Fruit fly (Drosophila melanogaster) whole organism, wandering third instar larva: Measurements from ENCODE around the gene PH4alphaSG2.

Source experiments
- Abd-B ChIP-seq: fragments of >200 bp; optimal IDR thresholded peaks from 2 replicates; lab custom pipeline; 2017; ENCODE audit warnings: missing biosample characterization, missing genetic modification characterization
- CG32264 ChIP-seq: fragments of 200-800 bp; sonication (Bioruptor generic); optimal IDR thresholded peaks from 2 replicates; lab custom pipeline; 2016; ENCODE audit warnings: missing biosample characterization, missing genetic modification characterization
- CG9705 ChIP-seq: fragments of 200-800 bp; sonication (Bioruptor generic); optimal IDR thresholded peaks from 2 replicates; lab custom pipeline; 2018; ENCODE audit warnings: missing biosample characterization, mild to moderate bottlenecking, missing genetic modification characterization
- CrebA ChIP-seq: fragments of 200-800 bp; sonication (Bioruptor generic); optimal IDR thresholded peaks from 2 replicates; lab custom pipeline; 2016; ENCODE audit warnings: missing biosample characterization, mild to moderate bottlenecking, missing genetic modification characterization, borderline replicate concordance
- Dfd ChIP-seq: fragments of >200 bp; optimal IDR thresholded peaks from 2 replicates; lab custom pipeline; 2017; ENCODE audit warnings: missing biosample characterization, missing genetic modification characterization
- Dif ChIP-seq: fragments of 200-275, 200-300 bp; sonication (Bioruptor generic); optimal IDR thresholded peaks from 2 replicates; lab custom pipeline; 2018; ENCODE audit warnings: missing biosample characterization, missing genetic modification characterization; ENCODE audit not compliant: partially characterized antibody
- GATAd ChIP-seq: sonication (Bioruptor generic); optimal IDR thresholded peaks from 2 replicates; lab custom pipeline; 2016; ENCODE audit warnings: missing biosample characterization, missing genetic modification characterization
- HLH106 ChIP-seq: fragments of 200-800 bp; optimal IDR thresholded peaks from 3 replicates; lab custom pipeline; 2019; ENCODE audit warnings: missing biosample characterization, mild to moderate bottlenecking, missing genetic modification characterization, moderate library complexity
- Hnf4 ChIP-seq: fragments of 200-800 bp; sonication (Bioruptor generic); optimal IDR thresholded peaks from 2 replicates; lab custom pipeline; 2016; ENCODE audit warnings: missing biosample characterization, mild to moderate bottlenecking, missing genetic modification characterization
- Hr78 ChIP-seq: fragments of >200 bp; optimal IDR thresholded peaks from 2 replicates; lab custom pipeline; 2017; ENCODE audit warnings: missing biosample characterization, missing genetic modification characterization
- Hr83 ChIP-seq: fragments of 200-300 bp; sonication (Bioruptor generic); optimal IDR thresholded peaks from 2 replicates; lab custom pipeline; 2016; ENCODE audit warnings: missing biosample characterization, mild to moderate bottlenecking, missing genetic modification characterization, moderate library complexity; ENCODE audit not compliant: poor library complexity, severe bottlenecking
- Jra ChIP-seq: sonication (Bioruptor generic); optimal IDR thresholded peaks from 2 replicates; lab custom pipeline; 2016; ENCODE audit warnings: missing biosample characterization, missing genetic modification characterization
- Mio ChIP-seq: sonication (Bioruptor generic); optimal IDR thresholded peaks from 2 replicates; lab custom pipeline; 2016; ENCODE audit warnings: missing biosample characterization, missing genetic modification characterization
- Myc ChIP-seq: fragments of >200 bp; optimal IDR thresholded peaks from 2 replicates; lab custom pipeline; 2017
- N ChIP-seq: fragments of >200 bp; optimal IDR thresholded peaks from 2 replicates; lab custom pipeline; 2018; ENCODE audit warnings: missing biosample characterization, missing external identifiers, missing genetic modification characterization
- OdsH ChIP-seq: fragments of 200-800 bp; sonication (Bioruptor generic); optimal IDR thresholded peaks from 2 replicates; lab custom pipeline; 2016; ENCODE audit warnings: missing biosample characterization, mild to moderate bottlenecking, missing genetic modification characterization
- Rel ChIP-seq, 2 experiments: fragments of 200-800 bp; sonication (Bioruptor generic) in 1 of 2; optimal IDR thresholded peaks; 2 replicates in 1 of 2; 3 replicates in 1 of 2; lab custom pipeline; 2016 to 2019; ENCODE audit warnings: mild to moderate bottlenecking in 2 of 2, missing biosample characterization in 2 of 2, missing genetic modification characterization in 2 of 2, moderate library complexity in 1 of 2
- Sp1 ChIP-seq: fragments of 200-800 bp; sonication (Bioruptor generic); optimal IDR thresholded peaks from 3 replicates; lab custom pipeline; 2019; ENCODE audit warnings: missing biosample characterization, mild to moderate bottlenecking, missing genetic modification characterization, moderate library complexity
- Vsx2 ChIP-seq: fragments of 200-300, 225-300 bp; sonication (Bioruptor generic); optimal IDR thresholded peaks from 2 replicates; lab custom pipeline; 2018; ENCODE audit warnings: missing biosample characterization, missing genetic modification characterization; ENCODE audit not compliant: partially characterized antibody
- br ChIP-seq: fragments of 200-800 bp; sonication (Bioruptor generic); optimal IDR thresholded peaks from 2 replicates; lab custom pipeline; 2016; ENCODE audit warnings: missing biosample characterization, missing genetic modification characterization
- brk ChIP-seq: fragments of 200-800 bp; sonication (Bioruptor generic); optimal IDR thresholded peaks from 2 replicates; lab custom pipeline; 2016; ENCODE audit warnings: missing biosample characterization, mild to moderate bottlenecking, missing genetic modification characterization
- dl ChIP-seq, 2 experiments: fragments of 175-275, 200-275 bp in 1 of 2; fragments of 200-275 bp in 1 of 2; sonication (Bioruptor generic); optimal IDR thresholded peaks; lab custom pipeline; 2018; ENCODE audit warnings: mild to moderate bottlenecking in 2 of 2, missing biosample characterization in 2 of 2, missing genetic modification characterization in 2 of 2, moderate library complexity in 2 of 2; ENCODE audit not compliant: partially characterized antibody in 2 of 2, insufficient read depth in 1 of 2
- dmrt93B ChIP-seq: fragments of 200-800 bp; sonication (Bioruptor generic); optimal IDR thresholded peaks from 2 replicates; lab custom pipeline; 2018; ENCODE audit warnings: missing biosample characterization, mild to moderate bottlenecking, missing genetic modification characterization
- dsf ChIP-seq: sonication (Bioruptor generic); optimal IDR thresholded peaks from 2 replicates; lab custom pipeline; 2016; ENCODE audit warnings: missing biosample characterization, missing genetic modification characterization, borderline replicate concordance
- ey ChIP-seq: fragments of 200-800 bp; sonication (Bioruptor generic); optimal IDR thresholded peaks from 2 replicates; lab custom pipeline; 2016; ENCODE audit warnings: missing biosample characterization, missing genetic modification characterization
- foxo ChIP-seq, 2 experiments: fragments of 200-800 bp; sonication (Bioruptor generic); optimal IDR thresholded peaks; 2 replicates in 1 of 2; 3 replicates in 1 of 2; lab custom pipeline; 2016 to 2017; ENCODE audit warnings: missing biosample characterization in 2 of 2, missing genetic modification characterization in 2 of 2
- fru ChIP-seq: fragments of 200-800 bp; sonication (Bioruptor generic); optimal IDR thresholded peaks from 3 replicates; lab custom pipeline; 2016; ENCODE audit warnings: missing biosample characterization, mild to moderate bottlenecking, missing genetic modification characterization
- h ChIP-seq: fragments of 200-800 bp; sonication (Bioruptor generic); optimal IDR thresholded peaks from 3 replicates; lab custom pipeline; 2016; ENCODE audit warnings: missing biosample characterization, mild to moderate bottlenecking, missing genetic modification characterization
- jim ChIP-seq: fragments of 175-275, 200-325 bp; sonication (Bioruptor generic); optimal IDR thresholded peaks from 2 replicates; lab custom pipeline; 2016; ENCODE audit warnings: missing biosample characterization, mild to moderate bottlenecking, missing genetic modification characterization
- lola ChIP-seq: fragments of >200 bp; optimal IDR thresholded peaks from 2 replicates; lab custom pipeline; 2017; ENCODE audit warnings: missing biosample characterization, missing genetic modification characterization
- pan ChIP-seq: fragments of >200 bp; optimal IDR thresholded peaks from 2 replicates; lab custom pipeline; 2017
- psq ChIP-seq: fragments of 200-800 bp; sonication (Bioruptor generic); optimal IDR thresholded peaks from 3 replicates; lab custom pipeline; 2017; ENCODE audit warnings: missing biosample characterization, mild to moderate bottlenecking, missing genetic modification characterization, moderate library complexity
- rgr ChIP-seq: fragments of 200-800 bp; sonication (Bioruptor generic); optimal IDR thresholded peaks from 3 replicates; lab custom pipeline; 2016; ENCODE audit warnings: missing biosample characterization, mild to moderate bottlenecking, missing genetic modification characterization
- sage ChIP-seq: fragments of 200-800 bp; sonication (Bioruptor generic); optimal IDR thresholded peaks from 2 replicates; lab custom pipeline; 2016; ENCODE audit warnings: missing biosample characterization, mild to moderate bottlenecking, missing genetic modification characterization
- sv ChIP-seq: fragments of 200-800 bp; sonication (Bioruptor generic); optimal IDR thresholded peaks from 3 replicates; lab custom pipeline; 2016; ENCODE audit warnings: missing biosample characterization, missing genetic modification characterization
- tai ChIP-seq: sonication (Bioruptor generic); optimal IDR thresholded peaks from 2 replicates; lab custom pipeline; 2016; ENCODE audit warnings: missing biosample characterization, missing genetic modification characterization
- usp ChIP-seq: fragments of >200 bp; optimal IDR thresholded peaks from 2 replicates; lab custom pipeline; 2017; ENCODE audit warnings: missing biosample characterization, missing genetic modification characterization
- woc ChIP-seq: sonication (Bioruptor generic); optimal IDR thresholded peaks from 2 replicates; lab custom pipeline; 2016; ENCODE audit warnings: missing biosample characterization, mild to moderate bottlenecking, missing genetic modification characterization

Gene PH4alphaSG2

DNA sequence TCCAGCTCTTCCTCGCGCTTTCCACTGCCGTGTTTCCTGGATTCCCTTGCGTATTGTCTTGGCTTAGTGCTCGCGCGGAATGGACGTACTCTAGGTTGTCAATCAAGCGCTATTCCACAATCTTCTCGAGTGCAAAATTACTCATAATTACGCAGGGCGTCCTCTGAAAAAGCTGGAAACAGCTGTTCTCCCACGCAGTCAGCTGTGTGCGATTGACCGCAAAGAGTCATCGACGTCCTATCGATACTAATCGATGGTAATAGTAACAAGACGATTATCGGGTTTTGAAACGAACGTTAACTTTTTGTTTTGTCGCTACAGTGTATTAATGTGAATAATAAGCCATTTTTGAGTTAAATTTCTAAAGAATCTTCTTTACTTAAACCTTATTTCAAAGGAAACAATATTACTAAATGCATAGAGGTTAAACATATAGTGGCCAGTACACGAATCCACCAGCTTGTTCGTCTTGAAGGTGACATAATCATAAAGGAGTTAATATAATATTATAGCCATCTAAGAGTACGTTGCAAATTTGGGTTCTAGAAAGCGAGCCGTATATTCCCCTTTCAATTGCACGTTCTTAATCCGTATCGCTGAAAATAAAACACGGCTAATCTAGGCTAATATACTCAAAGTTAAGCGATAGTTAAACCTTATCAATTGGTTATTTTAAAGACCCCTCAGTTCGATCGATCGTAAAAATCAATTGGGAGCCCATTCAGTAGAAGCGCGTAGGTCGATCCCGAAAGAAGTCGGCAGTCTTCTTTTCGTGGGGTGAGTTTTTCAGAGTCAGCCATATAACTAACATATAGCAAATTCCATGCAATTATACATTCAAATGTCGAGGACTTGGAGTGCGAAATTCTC lies 30.6 kb upstream of the PH4alphaSG2 start, which contains the start of the genes CG2224 and CDase:
CG2224 (minus strand) TSS at position 235 of the 870 bp plus-strand sequence.
CDase (plus strand) TSS at position 456 of the 870 bp plus-strand sequence.
- no peak for TF ChIP-seq Vsx2

DNA sequence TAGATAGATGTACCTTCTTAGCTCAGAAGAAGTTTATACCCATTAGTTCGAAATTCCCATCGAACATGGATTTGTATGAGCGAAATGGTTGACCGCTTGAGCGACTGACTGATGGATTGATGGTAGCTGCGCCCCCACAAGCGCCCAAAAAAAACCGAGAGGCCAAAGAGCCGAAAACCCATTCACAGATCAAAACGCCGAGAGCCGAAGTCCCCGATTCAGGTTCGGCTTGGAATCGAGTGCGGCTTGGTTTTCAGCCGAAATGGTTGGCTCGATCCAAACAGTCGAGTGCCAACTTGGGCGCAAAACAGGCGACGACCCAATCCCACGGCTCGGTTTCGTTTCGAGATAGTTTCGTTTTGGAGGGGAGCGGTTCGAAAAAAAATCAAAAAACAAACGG lies 29.7 kb upstream of the PH4alphaSG2 start:
- TF ChIP-seq Vsx2 (peak; percentile 79), Rel (GFP tag; optimal IDR thresholded peaks at IDR 0.05; lab: Kevin White, UChicago) (no peak), Rel (tag; optimal IDR thresholded peaks at IDR 0.05; lab: Kevin White, UChicago) (peak; percentile 30), Dif (GFP tag; lab: Kevin White, UChicago) (peak; percentile 57), ey (GFP tag; lab: Kevin White, UChicago) (no peak), CG9705 (no peak), br (GFP tag; lab: Kevin White, UChicago) (no peak), dl (GFP tag; optimal IDR thresholded peaks at IDR 0.05; lab: Kevin White, UChicago; ENCODE audit: insufficient read depth in 1 of 2, partially characterized antibody in 2 of 2) (peak in 1 of 2 experiments; percentile 32), rgr (GFP tag; lab: Kevin White, UChicago) (no peak)
- TF ChIP-seq, all 38 proteins: peak for 4

DNA sequence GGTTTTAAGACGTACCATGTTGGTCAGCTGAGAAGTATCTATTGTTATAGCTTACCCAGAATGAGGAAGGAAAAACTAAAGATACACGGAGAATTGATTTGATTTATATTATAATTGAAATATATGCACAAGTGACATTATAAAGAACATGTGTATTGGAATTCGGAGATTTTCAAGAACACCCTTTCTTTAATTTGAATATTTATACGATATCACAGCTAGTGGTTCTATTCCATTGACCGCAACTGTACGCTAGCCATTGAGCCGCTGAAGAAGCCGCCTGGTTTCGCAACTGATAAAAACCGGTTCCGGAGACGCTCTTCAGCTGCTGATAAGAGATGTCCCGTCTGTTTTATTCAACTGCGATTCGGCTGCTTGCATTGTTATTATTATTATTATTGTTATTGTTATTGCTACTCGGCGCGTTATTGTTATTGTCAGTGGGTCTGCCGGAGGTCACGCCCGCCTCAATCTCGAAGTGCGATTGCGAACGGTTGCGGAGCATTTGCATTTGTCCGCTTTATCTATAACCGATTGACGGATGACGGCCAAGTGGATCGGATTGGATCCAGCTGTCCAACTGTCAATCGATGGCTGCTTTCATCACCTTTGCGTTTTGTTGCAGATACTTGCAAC lies 28.1 kb upstream of the PH4alphaSG2 start:
- TF ChIP-seq Jra (GFP tag; lab: Kevin White, UChicago) (no peak), HLH106 (peak; percentile 12), fru (peak; percentile 7), GATAd (GFP tag; lab: Kevin White, UChicago) (no peak), Dfd (GFP tag; lab: Kevin White, UChicago) (no peak), ey (GFP tag; lab: Kevin White, UChicago) (peak; percentile 13), sv (no peak), Hnf4 (GFP tag; lab: Kevin White, UChicago) (no peak), N (GFP tag; lab: Kevin White, UChicago) (no peak), h (GFP tag; lab: Kevin White, UChicago) (peak; percentile 56), lola (GFP tag; lab: Kevin White, UChicago) (no peak), Mio (GFP tag; lab: Kevin White, UChicago) (no peak), dmrt93B (no peak), Hr78 (GFP tag; lab: Kevin White, UChicago) (no peak), jim (no peak), Rel (GFP tag; optimal IDR thresholded peaks at IDR 0.05; lab: Kevin White, UChicago) (no peak), Rel (tag; optimal IDR thresholded peaks at IDR 0.05; lab: Kevin White, UChicago) (no peak), rgr (GFP tag; lab: Kevin White, UChicago) (peak; percentile 29), Hr83 (GFP tag; lab: Kevin White, UChicago) (no peak), Abd-B (GFP tag; lab: Kevin White, UChicago) (no peak), Vsx2 (no peak), Dif (GFP tag; lab: Kevin White, UChicago) (no peak), sage (GFP tag; lab: Kevin White, UChicago) (no peak), brk (GFP tag; lab: Kevin White, UChicago) (no peak), br (GFP tag; lab: Kevin White, UChicago) (peak; percentile 2), CG9705 (no peak), dsf (GFP tag; lab: Kevin White, UChicago) (no peak), psq (GFP tag; lab: Kevin White, UChicago) (no peak), Myc (lab: Kevin White, UChicago) (no peak), CG32264 (GFP tag; lab: Kevin White, UChicago) (no peak), Sp1 (GFP tag; lab: Kevin White, UChicago) (peak; percentile 46), foxo (GFP tag; optimal IDR thresholded peaks at IDR 0.05; lab: Kevin White, UChicago) (peak in 1 of 2 experiments; percentile 42), tai (GFP tag; lab: Kevin White, UChicago) (no peak), OdsH (GFP tag; lab: Kevin White, UChicago) (no peak), usp (GFP tag; lab: Kevin White, UChicago) (no peak), pan (lab: Kevin White, UChicago) (no peak), dl (GFP tag; optimal IDR thresholded peaks at IDR 0.05; lab: Kevin White, UChicago; ENCODE audit: insufficient read depth in 1 of 2, partially characterized antibody in 2 of 2) (no peak), CrebA (GFP tag; lab: Kevin White, UChicago) (no peak), woc (GFP tag; lab: Kevin White, UChicago) (peak; percentile 36)
